Fruit fly (Drosophila melanogaster) whole organism, embryonic: ENCODE results near the gene CG15818.

Experiments
- Atf6 ChIP-seq: fragments of 200-800 bp; sonication (Bioruptor generic); IDR thresholded peaks from 2 replicates; pipeline ENCODE4 v1.3.6; 2022; ENCODE audit warnings: missing biosample characterization, missing genetic modification characterization
- B-H1 ChIP-seq: fragments of 200-800 bp; sonication (Bioruptor generic); IDR thresholded peaks from 3 replicates; pipeline ENCODE4 v1.3.6; 2022; ENCODE audit warnings: missing biosample characterization, missing genetic modification characterization
- CG10147 ChIP-seq: fragments of 200-800 bp; sonication (Bioruptor generic); optimal IDR thresholded peaks from 2 replicates; lab custom pipeline; 2019; ENCODE audit warnings: missing biosample characterization, mild to moderate bottlenecking, missing genetic modification characterization, moderate library complexity
- CG12391 ChIP-seq: fragments of 200-800 bp; sonication (Bioruptor generic); optimal IDR thresholded peaks from 3 replicates; lab custom pipeline; 2018; ENCODE audit warnings: missing biosample characterization, mild to moderate bottlenecking, missing genetic modification characterization, moderate library complexity
- CG12659 ChIP-seq: fragments of 200-800 bp; sonication (Bioruptor generic); optimal IDR thresholded peaks from 3 replicates; lab custom pipeline; 2017; ENCODE audit warnings: mild to moderate bottlenecking, missing biosample characterization, missing genetic modification reagents, missing genetic modification characterization
- CG14014 ChIP-seq: fragments of 200-800 bp; sonication (Bioruptor generic); IDR thresholded peaks from 2 replicates; pipeline ENCODE4 v1.3.6; 2022; ENCODE audit warnings: missing biosample characterization, missing genetic modification characterization
- CG15269 ChIP-seq: fragments of 200-800 bp; sonication (Bioruptor generic); optimal IDR thresholded peaks from 2 replicates; lab custom pipeline; 2018; ENCODE audit warnings: missing biosample characterization, mild to moderate bottlenecking, missing genetic modification characterization, moderate library complexity
- CG15601 ChIP-seq: fragments of 200-800 bp; sonication (Bioruptor generic); optimal IDR thresholded peaks from 3 replicates; lab custom pipeline; 2019; ENCODE audit warnings: missing biosample characterization, mild to moderate bottlenecking, missing genetic modification characterization, moderate library complexity
- CG16779 ChIP-seq: fragments of 200-800 bp; sonication (Bioruptor generic); IDR thresholded peaks from 2 replicates; pipeline ENCODE4 v1.3.6; 2022; ENCODE audit warnings: missing biosample characterization, missing genetic modification characterization
- CG17361 ChIP-seq: fragments of 200-800 bp; sonication (Bioruptor generic); IDR thresholded peaks from 3 replicates; pipeline ENCODE4 v1.3.6; 2022; ENCODE audit warnings: missing biosample characterization, missing genetic modification characterization
- CG2199 ChIP-seq: fragments of 200-800 bp; sonication (Bioruptor generic); IDR thresholded peaks from 3 replicates; pipeline ENCODE4 v1.3.6; 2022; ENCODE audit warnings: missing biosample characterization, missing genetic modification characterization
- CG32532 ChIP-seq: fragments of 200-800 bp; sonication (Bioruptor generic); IDR thresholded peaks from 2 replicates; pipeline ENCODE4 v1.3.6; 2022; ENCODE audit warnings: missing biosample characterization, missing genetic modification characterization
- CG3281 ChIP-seq: fragments of 200-800 bp; sonication (Bioruptor generic); optimal IDR thresholded peaks from 3 replicates; lab custom pipeline; 2017; ENCODE audit warnings: missing biosample characterization, mild to moderate bottlenecking, missing genetic modification characterization
- CG3838 ChIP-seq: fragments of 200-800 bp; sonication (Bioruptor generic); optimal IDR thresholded peaks from 3 replicates; lab custom pipeline; 2016; ENCODE audit warnings: missing biosample characterization, missing genetic modification characterization
- CG3847 ChIP-seq: fragments of 200-800 bp; sonication (Bioruptor generic); IDR thresholded peaks from 2 replicates; pipeline ENCODE4 v1.3.6; 2022; ENCODE audit warnings: missing biosample characterization, missing genetic modification characterization
- CG3995 ChIP-seq: fragments of 200-800 bp; sonication (Bioruptor generic); optimal IDR thresholded peaks from 3 replicates; lab custom pipeline; 2016; ENCODE audit warnings: missing biosample characterization, missing genetic modification characterization
- CG7372 ChIP-seq: fragments of 200-800 bp; sonication (Bioruptor generic); IDR thresholded peaks from 2 replicates; pipeline ENCODE4 v1.3.6; 2022; ENCODE audit warnings: missing biosample characterization, missing genetic modification characterization
- CG7556 ChIP-seq: fragments of 200-800 bp; sonication (Bioruptor generic); optimal IDR thresholded peaks from 2 replicates; lab custom pipeline; 2017; ENCODE audit warnings: missing biosample characterization, mild to moderate bottlenecking, missing genetic modification characterization
- CG7786 ChIP-seq: fragments of 200-800 bp; sonication (Bioruptor generic); optimal IDR thresholded peaks from 2 replicates; lab custom pipeline; 2016; ENCODE audit warnings: missing biosample characterization, missing genetic modification characterization
- CG8924 ChIP-seq: fragments of 200-800 bp; optimal IDR thresholded peaks from 3 replicates; lab custom pipeline; 2019; ENCODE audit warnings: missing biosample characterization, mild to moderate bottlenecking, missing genetic modification characterization, moderate library complexity
- CG9215 ChIP-seq: fragments of 200-800 bp; sonication (Bioruptor generic); IDR thresholded peaks from 2 replicates; pipeline ENCODE4 v1.3.6; 2022; ENCODE audit warnings: missing biosample characterization, missing genetic modification characterization
- CG9932 ChIP-seq: fragments of 200-800 bp; sonication (Bioruptor generic); IDR thresholded peaks from 2 replicates; pipeline ENCODE4 v1.3.6; 2022; ENCODE audit warnings: missing biosample characterization, missing genetic modification characterization
- D19A ChIP-seq: fragments of 200-800 bp; optimal IDR thresholded peaks from 3 replicates; lab custom pipeline; 2019; ENCODE audit warnings: missing biosample characterization, mild to moderate bottlenecking, missing genetic modification characterization, moderate library complexity
- D19B ChIP-seq: fragments of 200-800 bp; sonication (Bioruptor generic); optimal IDR thresholded peaks from 2 replicates; lab custom pipeline; 2017; ENCODE audit warnings: missing biosample characterization, mild to moderate bottlenecking, missing genetic modification characterization
- Ets65A ChIP-seq: fragments of 200-800 bp; sonication (Bioruptor generic); peaks from one replicate; lab custom pipeline; 2016; ENCODE audit warnings: missing biosample characterization, missing genetic modification characterization
- Fer3 ChIP-seq: fragments of 200-800 bp; sonication (Bioruptor generic); optimal IDR thresholded peaks from 2 replicates; lab custom pipeline; 2018; ENCODE audit warnings: missing biosample characterization, mild to moderate bottlenecking, missing genetic modification characterization, moderate library complexity
- HLH54F ChIP-seq: fragments of 200-800 bp; sonication (Bioruptor generic); optimal IDR thresholded peaks from 3 replicates; lab custom pipeline; 2016; ENCODE audit warnings: missing biosample characterization, missing genetic modification characterization
- Hmr ChIP-seq: fragments of 200-800 bp; sonication (Bioruptor generic); optimal IDR thresholded peaks from 3 replicates; lab custom pipeline; 2017; ENCODE audit warnings: mild to moderate bottlenecking, missing biosample characterization, missing genetic modification reagents, missing genetic modification characterization
- NFAT ChIP-seq: fragments of 200-800 bp; sonication (Bioruptor generic); IDR thresholded peaks from 2 replicates; pipeline ENCODE4 v1.3.6; 2022; ENCODE audit warnings: missing biosample characterization, missing genetic modification characterization
- Oli ChIP-seq: fragments of 200-800 bp; sonication (Bioruptor generic); optimal IDR thresholded peaks from 2 replicates; lab custom pipeline; 2018; ENCODE audit warnings: missing biosample characterization, mild to moderate bottlenecking, missing genetic modification characterization, moderate library complexity
- Pdp1 ChIP-seq, 2 experiments: fragments of 200-800 bp; sonication (Bioruptor generic); optimal IDR thresholded peaks; 3 replicates each; lab custom pipeline; 2016; ENCODE audit warnings: missing biosample characterization in 2 of 2, missing genetic modification characterization in 2 of 2, mild to moderate bottlenecking in 1 of 2, moderate library complexity in 1 of 2
- Rfx ChIP-seq: fragments of 200-800 bp; sonication (Bioruptor generic); IDR thresholded peaks from 2 replicates; pipeline ENCODE4 v1.3.6; 2022; ENCODE audit warnings: missing biosample characterization, missing genetic modification characterization
- Sox102F ChIP-seq: fragments of 200-800 bp; sonication (Bioruptor generic); optimal IDR thresholded peaks from 2 replicates; lab custom pipeline; 2018; ENCODE audit warnings: missing biosample characterization, mild to moderate bottlenecking, missing genetic modification characterization, moderate library complexity
- cwo ChIP-seq: fragments of 200-800 bp; sonication (Bioruptor generic); optimal IDR thresholded peaks from 3 replicates; lab custom pipeline; 2017; ENCODE audit warnings: missing biosample characterization, missing genetic modification characterization, mild to moderate bottlenecking, moderate library complexity, missing genetic modification reagents
- dmrt99B ChIP-seq: fragments of 200-800 bp; sonication (Bioruptor generic); optimal IDR thresholded peaks from 2 replicates; lab custom pipeline; 2018; ENCODE audit warnings: missing biosample characterization, mild to moderate bottlenecking, missing genetic modification characterization, moderate library complexity
- esg ChIP-seq: fragments of 200-800 bp; sonication (Bioruptor generic); conservative IDR thresholded peaks from 2 replicates; pipeline ENCODE4 v1.3.6; 2022; ENCODE audit warnings: missing biosample characterization, missing genetic modification characterization
- ftz-f1 ChIP-seq: fragments of 200-800 bp; sonication (Bioruptor generic); optimal IDR thresholded peaks from 2 replicates; lab custom pipeline; 2016; ENCODE audit warnings: missing biosample characterization, missing genetic modification characterization
- mam ChIP-seq: fragments of 200-800 bp; sonication (Bioruptor generic); optimal IDR thresholded peaks from 3 replicates; lab custom pipeline; 2016; ENCODE audit warnings: missing biosample characterization, missing genetic modification characterization
- nmo ChIP-seq: fragments of 200-800 bp; sonication (Bioruptor generic); optimal IDR thresholded peaks from 2 replicates; lab custom pipeline; 2018; ENCODE audit warnings: missing biosample characterization, mild to moderate bottlenecking, missing genetic modification characterization, moderate library complexity
- odd ChIP-seq: fragments of 200-800 bp; sonication (Bioruptor generic); optimal IDR thresholded peaks from 2 replicates; lab custom pipeline; 2017; ENCODE audit warnings: missing biosample characterization, mild to moderate bottlenecking, missing genetic modification characterization
- pb ChIP-seq: fragments of 200-800 bp; sonication (Bioruptor generic); optimal IDR thresholded peaks from 3 replicates; lab custom pipeline; 2016; ENCODE audit warnings: missing biosample characterization, missing genetic modification characterization
- pfk ChIP-seq: fragments of 200-800 bp; sonication (Bioruptor generic); optimal IDR thresholded peaks from 2 replicates; lab custom pipeline; 2018; ENCODE audit warnings: missing biosample characterization, mild to moderate bottlenecking, missing genetic modification characterization, moderate library complexity
- tin ChIP-seq: fragments of 200-800 bp; sonication (Bioruptor generic); optimal IDR thresholded peaks from 3 replicates; lab custom pipeline; 2016; ENCODE audit warnings: missing biosample characterization, missing genetic modification characterization
- tio ChIP-seq: fragments of 200-800 bp; sonication (Bioruptor generic); optimal IDR thresholded peaks from 2 replicates; lab custom pipeline; 2017; ENCODE audit warnings: missing biosample characterization, missing genetic modification characterization, inconsistent platforms
- wek ChIP-seq: fragments of 200-800 bp; sonication (Bioruptor generic); optimal IDR thresholded peaks from 3 replicates; lab custom pipeline; 2018; ENCODE audit warnings: missing biosample characterization, mild to moderate bottlenecking, missing genetic modification characterization, moderate library complexity

Gene CG15818

dm6 chr2L:7442929-7443328, 32.2 kb downstream of the CG15818 start (continued):
- TF ChIP-seq pfk (no peak), Rfx (GFP tag; lab: Robert Waterston, UW) (peak; percentile 81), nmo (GFP tag; lab: Kevin White, UChicago) (peak; percentile 5), CG3281 (peak; percentile 56), CG7556 (GFP tag; lab: Kevin White, UChicago) (peak; percentile 39), Hmr (GFP tag; lab: Kevin White, UChicago) (peak; percentile 47), CG32532 (peak; percentile 75), mam (GFP tag; lab: Kevin White, UChicago) (peak; percentile 28), CG9932 (GFP tag; lab: Robert Waterston, UW) (peak; percentile 78), tin (GFP tag; lab: Kevin White, UChicago) (peak; percentile 15), B-H1 (peak; percentile 13; the same call in 1 of the 3 replicates), CG12659 (GFP tag; lab: Kevin White, UChicago) (peak; percentile 25), CG17361 (no peak), Pdp1 (GFP tag; optimal IDR thresholded peaks at IDR 0.05; lab: Kevin White, UChicago) (peak in 1 of 2 experiments; percentile 12), CG3847 (peak; percentile 42), pb (GFP tag; lab: Kevin White, UChicago) (no peak), CG9215 (GFP tag; lab: Robert Waterston, UW) (peak; percentile 49; the same call in 1 of the 2 replicates), CG14014 (GFP tag; lab: Robert Waterston, UW) (peak; percentile 68), ftz-f1 (no peak), CG7372 (peak; percentile 61; the same call in 1 of the 2 replicates), tio (GFP tag; lab: Kevin White, UChicago) (peak; percentile 35), odd (GFP tag; lab: Kevin White, UChicago) (peak; percentile 27), Sox102F (GFP tag; lab: Kevin White, UChicago) (peak; percentile 15), cwo (peak; percentile 66), CG10147 (peak; percentile 57), HLH54F (peak; percentile 24), Fer3 (tag; lab: Kevin White, UChicago) (peak; percentile 37), Oli (tag; lab: Kevin White, UChicago) (peak; percentile 23), CG16779 (GFP tag; lab: Robert Waterston, UW) (0 out of 2 replicates have a peak, but pooled peaks have one; percentile 7), CG12391 (tag; lab: Kevin White, UChicago) (peak; percentile 38), dmrt99B (tag; lab: Kevin White, UChicago) (peak; percentile 41), D19A (tag; lab: Kevin White, UChicago) (peak; percentile 17), NFAT (peak; percentile 45), CG15269 (tag; lab: Kevin White, UChicago) (peak; percentile 65), Atf6 (peak; percentile 55; the same call in 1 of the 2 replicates)

dm6 chr2L:7447820-7448219, 37.1 kb downstream of the CG15818 start:
- TF ChIP-seq D19B (GFP tag; lab: Kevin White, UChicago) (no peak), CG8924 (no peak), wek (GFP tag; lab: Kevin White, UChicago) (no peak), CG3838 (GFP tag; lab: Kevin White, UChicago) (no peak), CG3995 (peak; percentile 80), CG15601 (tag; lab: Kevin White, UChicago) (peak; percentile 17), esg (GFP tag; lab: Robert Waterston, UW) (no peak), Ets65A (GFP tag; lab: Kevin White, UChicago) (no peak), CG7786 (GFP tag; lab: Kevin White, UChicago) (no peak), CG2199 (GFP tag; lab: Robert Waterston, UW) (0 out of 3 replicates have a peak, but pooled peaks have one; percentile 61)
